Fruit fly (Drosophila melanogaster) S2 (cell line): Measurements from ENCODE around the gene CG16781.

Source experiments
- CG8478 ChIP-seq: fragments of >200 bp; optimal IDR thresholded peaks from 2 replicates; lab custom pipeline; 2018
- CTCF ChIP-seq, 2 experiments: fragments of >200 bp; optimal IDR thresholded peaks; 2 replicates each; lab custom pipeline; 2018

- TF ChIP-seq CTCF (optimal IDR thresholded peaks at IDR 0.05; lab: Kevin White, UChicago) (no peak), CG8478 (lab: Kevin White, UChicago) (no peak)
Measured at dm6 chrX:3504251-3504650, 40.4 kb upstream of the CG16781 start.
